Fruit fly (Drosophila melanogaster) whole organism, embryonic: Measurements from ENCODE around the gene COX7AL2.

Experiments
- CG10654 ChIP-seq: fragments of 200-800 bp; sonication (Bioruptor generic); optimal IDR thresholded peaks from 2 replicates; lab custom pipeline; 2016; ENCODE audit warnings: missing biosample characterization, missing genetic modification characterization
- CG11093 ChIP-seq: fragments of 200-800 bp; sonication (Bioruptor generic); IDR thresholded peaks from 3 replicates; pipeline ENCODE4 v1.3.6; 2022; ENCODE audit warnings: missing biosample characterization, missing genetic modification characterization
- CG13624 ChIP-seq: fragments of 200-800 bp; sonication (Bioruptor generic); optimal IDR thresholded peaks from 2 replicates; lab custom pipeline; 2016; ENCODE audit warnings: missing biosample characterization, missing genetic modification characterization
- CG13894 ChIP-seq: fragments of 200-800 bp; sonication (Bioruptor generic); optimal IDR thresholded peaks from 3 replicates; lab custom pipeline; 2018; ENCODE audit warnings: missing biosample characterization, mild to moderate bottlenecking, missing genetic modification characterization, moderate library complexity
- CG14050 ChIP-seq: fragments of 200-800 bp; sonication (Bioruptor generic); IDR thresholded peaks from 3 replicates; pipeline ENCODE4 v1.3.6; 2022; ENCODE audit warnings: missing biosample characterization, missing genetic modification characterization
- CG15514 ChIP-seq: fragments of 200-800 bp; sonication (Bioruptor generic); optimal IDR thresholded peaks from 3 replicates; lab custom pipeline; 2017; ENCODE audit warnings: missing biosample characterization, missing genetic modification characterization, mild to moderate bottlenecking, moderate library complexity, missing genetic modification reagents
- CG15601 ChIP-seq: fragments of 200-800 bp; sonication (Bioruptor generic); optimal IDR thresholded peaks from 3 replicates; lab custom pipeline; 2019; ENCODE audit warnings: missing biosample characterization, mild to moderate bottlenecking, missing genetic modification characterization, moderate library complexity
- CG17361 ChIP-seq: fragments of 200-800 bp; sonication (Bioruptor generic); IDR thresholded peaks from 3 replicates; pipeline ENCODE4 v1.3.6; 2022; ENCODE audit warnings: missing biosample characterization, missing genetic modification characterization
- CG18476 ChIP-seq: fragments of 200-800 bp; sonication (Bioruptor generic); optimal IDR thresholded peaks from 2 replicates; lab custom pipeline; 2016; ENCODE audit warnings: missing biosample characterization, mild to moderate bottlenecking, missing genetic modification characterization
- CG18619 ChIP-seq: fragments of 200-800 bp; sonication (Bioruptor generic); optimal IDR thresholded peaks from 3 replicates; lab custom pipeline; 2017; ENCODE audit warnings: missing biosample characterization, mild to moderate bottlenecking, missing genetic modification characterization
- CG31388 ChIP-seq: fragments of 200-800 bp; sonication (Bioruptor generic); optimal IDR thresholded peaks from 2 replicates; lab custom pipeline; 2016; ENCODE audit warnings: missing biosample characterization, missing genetic modification characterization
- CG31441 ChIP-seq: fragments of 200-800 bp; sonication (Bioruptor generic); IDR thresholded peaks from 2 replicates; pipeline ENCODE4 v1.3.6; 2022; ENCODE audit warnings: missing biosample characterization, missing genetic modification characterization
- CG3407 ChIP-seq: fragments of 200-800 bp; sonication (Bioruptor generic); optimal IDR thresholded peaks from 2 replicates; lab custom pipeline; 2018; ENCODE audit warnings: missing biosample characterization, mild to moderate bottlenecking, missing genetic modification characterization
- CG3995 ChIP-seq: fragments of 200-800 bp; sonication (Bioruptor generic); optimal IDR thresholded peaks from 3 replicates; lab custom pipeline; 2016; ENCODE audit warnings: missing biosample characterization, missing genetic modification characterization
- CG4424 ChIP-seq: fragments of 200-800 bp; sonication (Bioruptor generic); optimal IDR thresholded peaks from 3 replicates; lab custom pipeline; 2016; ENCODE audit warnings: missing biosample characterization, missing genetic modification characterization
- CG5180 ChIP-seq: fragments of 200-800 bp; sonication (Bioruptor generic); optimal IDR thresholded peaks from 3 replicates; lab custom pipeline; 2017; ENCODE audit warnings: missing biosample characterization, missing genetic modification characterization, mild to moderate bottlenecking, moderate library complexity, missing genetic modification reagents
- CG6813 ChIP-seq: fragments of 200-800 bp; sonication (Bioruptor generic); optimal IDR thresholded peaks from 2 replicates; lab custom pipeline; 2017; ENCODE audit warnings: missing biosample characterization, missing genetic modification characterization, mild to moderate bottlenecking, moderate library complexity, missing genetic modification reagents
- CG7556 ChIP-seq: fragments of 200-800 bp; sonication (Bioruptor generic); optimal IDR thresholded peaks from 2 replicates; lab custom pipeline; 2017; ENCODE audit warnings: missing biosample characterization, mild to moderate bottlenecking, missing genetic modification characterization
- CG8281 ChIP-seq: fragments of 200-800 bp; sonication (Bioruptor generic); optimal IDR thresholded peaks from 2 replicates; lab custom pipeline; 2018; ENCODE audit warnings: missing biosample characterization, mild to moderate bottlenecking, missing genetic modification characterization, moderate library complexity
- CG9727 ChIP-seq: fragments of 200-800 bp; sonication (Bioruptor generic); optimal IDR thresholded peaks from 3 replicates; lab custom pipeline; 2017; ENCODE audit warnings: missing biosample characterization, mild to moderate bottlenecking, missing genetic modification characterization
- CG9797 ChIP-seq: fragments of 200-800 bp; sonication (Bioruptor generic); optimal IDR thresholded peaks from 3 replicates; lab custom pipeline; 2018; ENCODE audit warnings: missing biosample characterization, mild to moderate bottlenecking, missing genetic modification characterization
- CG9817 ChIP-seq: fragments of 200-800 bp; sonication (Bioruptor generic); optimal IDR thresholded peaks from 2 replicates; lab custom pipeline; 2018; ENCODE audit warnings: missing biosample characterization, mild to moderate bottlenecking, missing genetic modification characterization, moderate library complexity
- CG9932 ChIP-seq: fragments of 200-800 bp; sonication (Bioruptor generic); IDR thresholded peaks from 2 replicates; pipeline ENCODE4 v1.3.6; 2022; ENCODE audit warnings: missing biosample characterization, missing genetic modification characterization
- Dbx ChIP-seq: fragments of 200-800 bp; sonication (Bioruptor generic); IDR thresholded peaks from 3 replicates; pipeline ENCODE4 v1.3.6; 2022; ENCODE audit warnings: missing biosample characterization, missing genetic modification characterization
- E2f2 ChIP-seq: fragments of 200-800 bp; sonication (Bioruptor generic); IDR thresholded peaks from 2 replicates; pipeline ENCODE4 v1.3.6; 2022; ENCODE audit warnings: missing biosample characterization, missing genetic modification characterization
- Hr3 ChIP-seq: fragments of 200-800 bp; sonication (Bioruptor generic); optimal IDR thresholded peaks from 3 replicates; lab custom pipeline; 2016; ENCODE audit warnings: missing biosample characterization, missing genetic modification characterization
- Hsf ChIP-seq: fragments of 200-800 bp; sonication (Bioruptor generic); optimal IDR thresholded peaks from 3 replicates; lab custom pipeline; 2016; ENCODE audit warnings: missing biosample characterization, missing genetic modification characterization
- NC2β ChIP-seq: fragments of 200-800 bp; sonication (Bioruptor generic); optimal IDR thresholded peaks from 2 replicates; lab custom pipeline; 2016; ENCODE audit warnings: missing biosample characterization, missing genetic modification characterization
- Sox102F ChIP-seq: fragments of 200-800 bp; sonication (Bioruptor generic); optimal IDR thresholded peaks from 2 replicates; lab custom pipeline; 2018; ENCODE audit warnings: missing biosample characterization, mild to moderate bottlenecking, missing genetic modification characterization, moderate library complexity
- Xbp1 ChIP-seq: fragments of 200-800 bp; sonication (Bioruptor generic); optimal IDR thresholded peaks from 3 replicates; lab custom pipeline; 2016; ENCODE audit warnings: missing biosample characterization, mild to moderate bottlenecking, missing genetic modification characterization
- bcd ChIP-seq: fragments of 200-800 bp; sonication (Bioruptor generic); optimal IDR thresholded peaks from 2 replicates; lab custom pipeline; 2017; ENCODE audit warnings: missing biosample characterization, mild to moderate bottlenecking, missing genetic modification characterization
- br ChIP-seq: fragments of >200 bp; optimal IDR thresholded peaks from 2 replicates; lab custom pipeline; 2017
- chinmo ChIP-seq: fragments of 200-800 bp; sonication (Bioruptor generic); IDR thresholded peaks from 4 replicates; pipeline ENCODE4 v1.3.6; 2022; ENCODE audit warnings: missing biosample characterization, missing genetic modification characterization; ENCODE audit not compliant: partially characterized antibody
- en ChIP-seq: fragments of 200-800 bp; sonication (Bioruptor generic); optimal IDR thresholded peaks from 2 replicates; lab custom pipeline; 2016; ENCODE audit warnings: missing biosample characterization, missing genetic modification characterization
- fd102C ChIP-seq: fragments of 200-800 bp; sonication (Bioruptor generic); optimal IDR thresholded peaks from 2 replicates; lab custom pipeline; 2018; ENCODE audit warnings: missing biosample characterization, mild to moderate bottlenecking, missing genetic modification characterization, moderate library complexity
- fd3F ChIP-seq: fragments of 200-800 bp; sonication (Bioruptor generic); optimal IDR thresholded peaks from 2 replicates; lab custom pipeline; 2018; ENCODE audit warnings: missing biosample characterization, mild to moderate bottlenecking, missing genetic modification characterization, moderate library complexity
- gfzf ChIP-seq: fragments of 200-800 bp; sonication (Bioruptor generic); optimal IDR thresholded peaks from 2 replicates; lab custom pipeline; 2016; ENCODE audit warnings: missing biosample characterization, mild to moderate bottlenecking, missing genetic modification characterization, moderate library complexity
- grau ChIP-seq: fragments of 200-800 bp; optimal IDR thresholded peaks from 3 replicates; lab custom pipeline; 2019; ENCODE audit warnings: missing biosample characterization, mild to moderate bottlenecking, missing genetic modification characterization, moderate library complexity
- lab ChIP-seq: fragments of 200-800 bp; sonication (Bioruptor generic); optimal IDR thresholded peaks from 3 replicates; lab custom pipeline; 2017; ENCODE audit warnings: missing biosample characterization, missing genetic modification characterization, mild to moderate bottlenecking, moderate library complexity, missing genetic modification reagents
- luna ChIP-seq: fragments of 200-800 bp; sonication (Bioruptor generic); optimal IDR thresholded peaks from 2 replicates; lab custom pipeline; 2016; ENCODE audit warnings: missing biosample characterization, missing genetic modification characterization
- mld ChIP-seq: fragments of 200-800 bp; sonication (Bioruptor generic); IDR thresholded peaks from 3 replicates; pipeline ENCODE4 v1.3.6; 2022; ENCODE audit warnings: missing biosample characterization, missing genetic modification characterization; ENCODE audit not compliant: partially characterized antibody
- nom ChIP-seq: fragments of 200-800 bp; sonication (Bioruptor generic); optimal IDR thresholded peaks from 2 replicates; lab custom pipeline; 2017; ENCODE audit warnings: missing biosample characterization, missing genetic modification characterization, mild to moderate bottlenecking, moderate library complexity, missing genetic modification reagents
- pan ChIP-seq, 4 experiments: fragments of >200 bp in 3 of 4; fragments of 200-800 bp in 1 of 4; sonication (Bioruptor generic) in 1 of 4; optimal IDR thresholded peaks in 3 of 4; IDR thresholded peaks in 1 of 4; 2 replicates each; pipeline versions ENCODE4 v1.3.6 to Lab custom; 2017 to 2022; ENCODE audit warnings: missing biosample characterization in 2 of 4, missing genetic modification characterization in 2 of 4, mixed read lengths in 1 of 4
- pum ChIP-seq: fragments of 200-800 bp; sonication (Bioruptor generic); optimal IDR thresholded peaks from 2 replicates; lab custom pipeline; 2016; ENCODE audit warnings: missing biosample characterization, missing genetic modification characterization
- rib ChIP-seq: fragments of 200-800 bp; sonication (Bioruptor generic); IDR thresholded peaks from 2 replicates; pipeline ENCODE4 v1.3.6; 2022; ENCODE audit warnings: missing biosample characterization, missing genetic modification characterization
- scrt ChIP-seq: fragments of 200-800 bp; sonication (Bioruptor generic); optimal IDR thresholded peaks from 2 replicates; lab custom pipeline; 2018; ENCODE audit warnings: missing biosample characterization, mild to moderate bottlenecking, missing genetic modification characterization, moderate library complexity
- tap ChIP-seq: fragments of 200-800 bp; optimal IDR thresholded peaks from 3 replicates; lab custom pipeline; 2019; ENCODE audit warnings: missing biosample characterization, mild to moderate bottlenecking, missing genetic modification characterization, moderate library complexity
- trem ChIP-seq: fragments of 200-800 bp; optimal IDR thresholded peaks from 3 replicates; lab custom pipeline; 2019; ENCODE audit warnings: missing biosample characterization, mild to moderate bottlenecking, missing genetic modification characterization, moderate library complexity

The COX7AL2 gene

DNA sequence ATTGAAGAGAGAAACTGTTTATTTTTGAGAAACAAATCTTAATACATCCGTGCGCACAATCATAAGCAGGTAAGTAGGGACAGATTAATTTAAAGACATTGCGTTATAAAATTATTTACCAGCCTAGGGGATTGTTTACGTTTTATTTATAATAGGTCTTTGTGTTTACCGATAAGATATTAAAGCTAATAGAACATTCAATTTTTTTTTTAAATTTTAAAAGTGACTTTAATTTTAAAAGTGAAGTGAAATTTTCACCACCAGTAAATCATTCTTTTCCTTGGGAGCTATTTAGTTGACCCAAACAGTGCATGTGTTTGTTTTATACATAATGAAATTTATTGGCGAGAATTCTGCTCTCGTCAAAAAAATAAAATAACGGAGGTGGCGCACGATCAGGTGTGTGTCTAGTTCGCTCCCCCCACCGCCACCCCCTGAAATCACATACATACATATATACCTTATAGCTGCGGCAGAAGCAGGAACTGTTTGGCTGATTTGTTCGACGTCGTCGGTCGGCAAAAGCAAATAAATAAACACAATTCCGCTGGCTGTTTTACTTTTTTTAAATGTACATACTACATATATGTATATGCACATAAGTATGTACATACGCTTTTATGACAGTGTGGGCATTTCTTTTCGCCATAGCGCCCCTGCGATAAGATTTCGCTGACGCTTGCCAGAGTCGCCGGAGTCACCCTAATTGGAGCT is 21.6 kb downstream of the COX7AL2 start (continued):
- TF ChIP-seq fd102C (GFP tag; lab: Kevin White, UChicago), result no peak
- peak; percentile 35 for TF ChIP-seq scrt (GFP tag; lab: Kevin White, UChicago)
- TF ChIP-seq tap (tag; lab: Kevin White, UChicago), result peak; percentile 15
- no peak for TF ChIP-seq trem
- TF ChIP-seq CG8281 (tag; lab: Kevin White, UChicago), result peak; percentile 17
- peak; percentile 27 for TF ChIP-seq CG13894
- TF ChIP-seq pum (GFP tag; lab: Kevin White, UChicago), result no peak
- TF ChIP-seq CG18476 (GFP tag; lab: Kevin White, UChicago), result peak; percentile 6
- TF ChIP-seq CG9727, result peak; percentile 56
- TF ChIP-seq Xbp1 (GFP tag; lab: Kevin White, UChicago), result peak; percentile 24
- no peak for TF ChIP-seq gfzf (GFP tag; lab: Kevin White, UChicago)
- no peak for TF ChIP-seq CG10654
- TF ChIP-seq CG31441, result peak; percentile 58
- TF ChIP-seq Sox102F, result peak; percentile 50
- TF ChIP-seq CG5180, result peak; percentile 1
- TF ChIP-seq lab, result peak; percentile 68
- TF ChIP-seq CG4424 (GFP tag; lab: Kevin White, UChicago), result peak; percentile 20
- peak; percentile 65; the same call in 2 of the 3 replicates for TF ChIP-seq Dbx (GFP tag; lab: Robert Waterston, UW)
- peak; percentile 33 for TF ChIP-seq fd3F
- TF ChIP-seq CG6813 (GFP tag; lab: Kevin White, UChicago), result no peak
- peak; percentile 62; the same call in 2 of the 3 replicates for TF ChIP-seq CG17361 (GFP tag; lab: Robert Waterston, UW)
- TF ChIP-seq mld (GFP tag; lab: Robert Waterston, UW), result no peak
- TF ChIP-seq CG14050 (GFP tag; lab: Robert Waterston, UW), result no peak
- TF ChIP-seq pan (optimal IDR thresholded peaks at IDR 0.05; lab: Kevin White, UChicago), result no peak
- peak in 1 of 2 experiments; percentile 46 for TF ChIP-seq pan (GFP tag; optimal IDR thresholded peaks at IDR 0.05 in 1 of 2, IDR thresholded peaks at IDR 0.05 in 1 of 2)
- no peak for TF ChIP-seq CG31388 (GFP tag; lab: Kevin White, UChicago)
- TF ChIP-seq chinmo (GFP tag; lab: Robert Waterston, UW), result peak; percentile 67; the same call in 1 of the 4 replicates
- TF ChIP-seq CG9797, result no peak
- TF ChIP-seq CG9932 (GFP tag; lab: Robert Waterston, UW), result peak; percentile 62
- no peak for TF ChIP-seq br
- no peak for TF ChIP-seq NC2β (GFP tag; lab: Kevin White, UChicago)
- TF ChIP-seq CG3407 (GFP tag; lab: Kevin White, UChicago), result no peak
- TF ChIP-seq CG11093, result no peak
- TF ChIP-seq grau (tag; lab: Kevin White, UChicago), result peak; percentile 77
- peak; percentile 15 for TF ChIP-seq Hr3 (GFP tag; lab: Kevin White, UChicago)
- TF ChIP-seq CG18619 (GFP tag; lab: Kevin White, UChicago), result peak; percentile 53
- TF ChIP-seq CG15514, result peak; percentile 49
- TF ChIP-seq Hsf (GFP tag; lab: Kevin White, UChicago), result peak; percentile 40
- peak; percentile 72 for TF ChIP-seq CG7556 (GFP tag; lab: Kevin White, UChicago)
- peak; percentile 58 for TF ChIP-seq CG3995 (GFP tag; lab: Kevin White, UChicago)
- peak; percentile 37; the same call in 1 of the 2 replicates for TF ChIP-seq E2f2 (GFP tag; lab: Robert Waterston, UW)
- peak; percentile 46 for TF ChIP-seq bcd (GFP tag; lab: Kevin White, UChicago)
- peak; percentile 36; the same call in 1 of the 2 replicates for TF ChIP-seq rib (GFP tag; lab: Robert Waterston, UW)
- TF ChIP-seq CG9817 (tag; lab: Kevin White, UChicago), result peak; percentile 53
- TF ChIP-seq CG13624 (GFP tag; lab: Kevin White, UChicago), result peak; percentile 15
- peak; percentile 2 for TF ChIP-seq CG15601 (tag; lab: Kevin White, UChicago)
- TF ChIP-seq luna (GFP tag; lab: Kevin White, UChicago), result no peak
- peak; percentile 60 for TF ChIP-seq nom (GFP tag; lab: Kevin White, UChicago)
- TF ChIP-seq en (GFP tag; lab: Kevin White, UChicago), result no peak
